Worm (Caenorhabditis elegans): ENCODE measurements around the gene C03B1.6.
A peak's percentile ranks its signal among the peaks of the same experiment; 100 is the strongest.

C03B1.6 gene

DNA sequence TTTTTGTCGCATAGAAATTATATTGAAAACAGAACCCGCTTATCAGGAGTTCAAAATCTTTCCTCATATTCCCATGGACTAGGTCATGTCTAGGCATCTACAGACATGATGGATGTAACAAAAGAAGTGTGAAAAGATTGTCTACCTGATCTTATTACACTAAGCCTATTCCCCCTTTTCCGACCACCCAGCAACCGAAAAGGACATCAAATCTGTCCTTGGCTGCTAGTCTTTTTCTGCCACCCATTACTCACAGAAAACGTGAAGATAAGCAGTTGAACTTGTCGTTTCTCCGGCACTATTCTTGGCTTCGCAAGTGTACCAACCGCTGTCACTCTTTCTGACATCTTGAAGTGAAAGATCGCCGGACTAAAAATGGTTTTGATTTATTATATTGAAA lies 32.8 kb downstream of the C03B1.6 start:
- TF ChIP-seq lin-39 (tag; optimal IDR thresholded peaks at IDR 0.05) (no peak), fos-1 (tag; optimal IDR thresholded peaks at IDR 0.05) (no peak), aly-2 (tag; optimal IDR thresholded peaks at IDR 0.05) (no peak), nhr-77 (tag; optimal IDR thresholded peaks at IDR 0.05) (no peak), R02D3.7 (tag; optimal IDR thresholded peaks at IDR 0.05) (no peak), zag-1 (tag; optimal IDR thresholded peaks at IDR 0.05) (no peak), ceh-82 (tag; optimal IDR thresholded peaks at IDR 0.05) (no peak), ztf-1 (GFP tag; conservative IDR thresholded peaks at IDR 0.05) (no peak), unc-62 (GFP tag; optimal IDR thresholded peaks at IDR 0.05) (no peak), nhr-237 (tag; optimal IDR thresholded peaks at IDR 0.05) (no peak), sem-4 (tag; optimal IDR thresholded peaks at IDR 0.05) (no peak), ztf-11 (tag; optimal IDR thresholded peaks at IDR 0.05) (no peak), nhr-23 (tag; optimal IDR thresholded peaks at IDR 0.05) (no peak), crh-2 (tag; optimal IDR thresholded peaks at IDR 0.05) (no peak), elt-1 (tag; optimal IDR thresholded peaks at IDR 0.05) (peak; percentile 55), sma-9 (GFP tag; optimal IDR thresholded peaks at IDR 0.05) (peak; percentile 25), sma-9 (tag; optimal IDR thresholded peaks at IDR 0.05) (no peak), skn-1 (tag; optimal IDR thresholded peaks at IDR 0.05) (no peak), peb-1 (tag; optimal IDR thresholded peaks at IDR 0.05) (no peak), nhr-10 (tag; optimal IDR thresholded peaks at IDR 0.05) (no peak), ceh-16 (tag; optimal IDR thresholded peaks at IDR 0.05) (peak; percentile 80), egl-27 (tag; optimal IDR thresholded peaks at IDR 0.05) (no peak), dmd-4 (tag; optimal IDR thresholded peaks at IDR 0.05) (no peak), mdl-1 (tag; optimal IDR thresholded peaks at IDR 0.05) (no peak), unc-55 (GFP tag; optimal IDR thresholded peaks at IDR 0.05) (no peak), nhr-129 (tag; optimal IDR thresholded peaks at IDR 0.05) (no peak), nhr-25 (tag; optimal IDR thresholded peaks at IDR 0.05) (peak; percentile 51), nhr-12 (tag; optimal IDR thresholded peaks at IDR 0.05) (no peak), lsy-2 (tag; optimal IDR thresholded peaks at IDR 0.05) (no peak), F13H6.1 (tag; optimal IDR thresholded peaks at IDR 0.05) (no peak), mab-5 (tag; optimal IDR thresholded peaks at IDR 0.05) (no peak), unc-39 (tag; optimal IDR thresholded peaks at IDR 0.05) (no peak), snpc-4 (tag; optimal IDR thresholded peaks at IDR 0.05) (no peak), ama-1 (optimal IDR thresholded peaks at IDR 0.05) (no peak), nhr-11 (tag; optimal IDR thresholded peaks at IDR 0.05) (no peak), ztf-4 (tag; optimal IDR thresholded peaks at IDR 0.05) (no peak), blmp-1 (tag; optimal IDR thresholded peaks at IDR 0.05; ENCODE audit: insufficient read depth) (peak; percentile 1), C34F6.9 (tag; optimal IDR thresholded peaks at IDR 0.05) (no peak)

DNA sequence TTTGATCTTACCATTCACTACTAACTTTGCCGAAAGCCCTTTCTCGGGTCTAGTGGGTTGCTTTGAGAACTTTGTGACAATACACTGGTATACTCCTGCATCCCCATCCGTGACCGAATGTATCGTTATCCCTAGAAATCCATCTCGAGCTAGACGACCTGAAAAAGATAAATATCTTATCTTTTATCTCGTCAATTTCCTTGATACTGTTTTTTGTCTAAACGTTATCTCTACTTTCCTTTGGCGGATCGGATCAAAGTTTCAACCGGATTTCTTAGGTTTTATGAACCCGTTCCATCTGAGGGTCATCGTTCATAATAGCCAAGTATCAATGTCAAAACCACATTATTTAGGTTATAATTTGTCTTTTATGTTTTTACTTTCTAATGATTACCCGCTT lies 34.4 kb downstream of the C03B1.6 start:
- no peak for TF ChIP-seq sem-4 (tag; optimal IDR thresholded peaks at IDR 0.05)
- TF ChIP-seq crh-2 (tag; optimal IDR thresholded peaks at IDR 0.05), result no peak
- TF ChIP-seq nhr-6 (tag; optimal IDR thresholded peaks at IDR 0.05), result no peak
- no peak for TF ChIP-seq dmd-4 (tag; optimal IDR thresholded peaks at IDR 0.05)
- no peak for TF ChIP-seq lin-13 (GFP tag; optimal IDR thresholded peaks at IDR 0.05)
- no peak for TF ChIP-seq nhr-25 (tag; optimal IDR thresholded peaks at IDR 0.05)
- TF ChIP-seq R02D3.7 (tag; optimal IDR thresholded peaks at IDR 0.05), result no peak
- no peak for TF ChIP-seq nhr-77 (tag; optimal IDR thresholded peaks at IDR 0.05)
- no peak for TF ChIP-seq nhr-11 (tag; optimal IDR thresholded peaks at IDR 0.05)
- no peak for TF ChIP-seq ZK546.5 (tag; optimal IDR thresholded peaks at IDR 0.05)
- TF ChIP-seq blmp-1 (tag; optimal IDR thresholded peaks at IDR 0.05; ENCODE audit: insufficient read depth), result no peak
- TF ChIP-seq lin-39 (tag; optimal IDR thresholded peaks at IDR 0.05), result no peak
- no peak for TF ChIP-seq egl-27 (tag; optimal IDR thresholded peaks at IDR 0.05)

DNA sequence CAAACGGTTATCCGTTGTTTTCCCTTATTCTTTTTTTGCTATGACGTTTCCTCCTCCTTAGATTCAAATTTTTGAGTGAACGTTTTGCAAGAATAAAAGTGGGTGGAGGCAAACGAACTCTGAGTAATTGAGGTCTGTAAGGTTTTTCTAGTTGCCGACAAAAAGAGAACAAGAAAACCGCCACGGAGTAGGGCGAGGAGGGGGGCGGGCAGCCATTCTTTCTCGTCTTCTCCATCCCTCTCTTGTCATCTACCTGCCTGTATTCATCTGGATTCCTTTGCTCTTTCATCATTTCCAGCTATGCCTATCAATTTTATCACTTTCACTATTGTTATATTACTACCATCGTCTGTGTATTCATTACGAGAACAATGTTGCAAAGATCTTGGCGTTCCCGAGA lies 35.1 kb downstream of the C03B1.6 start, which contains the start of gene igdb-3:
Gene igdb-3 (plus strand): TSS at position 301 of the 400 bp plus-strand sequence.
- TF ChIP-seq snpc-4 (tag; optimal IDR thresholded peaks at IDR 0.05) (no peak), blmp-1 (tag; optimal IDR thresholded peaks at IDR 0.05; ENCODE audit: insufficient read depth) (no peak), lin-13 (GFP tag; optimal IDR thresholded peaks at IDR 0.05) (no peak), skn-1 (tag; optimal IDR thresholded peaks at IDR 0.05) (no peak), mab-5 (tag; optimal IDR thresholded peaks at IDR 0.05) (no peak), nhr-23 (tag; optimal IDR thresholded peaks at IDR 0.05) (no peak), fos-1 (tag; optimal IDR thresholded peaks at IDR 0.05) (no peak), nhr-21 (tag; optimal IDR thresholded peaks at IDR 0.05) (no peak), alr-1 (tag; optimal IDR thresholded peaks at IDR 0.05) (no peak), ZK546.5 (tag; optimal IDR thresholded peaks at IDR 0.05) (no peak), lsy-2 (tag; optimal IDR thresholded peaks at IDR 0.05) (no peak), sem-4 (tag; optimal IDR thresholded peaks at IDR 0.05) (no peak), unc-62 (GFP tag; optimal IDR thresholded peaks at IDR 0.05) (no peak)
